Fruit fly (Drosophila melanogaster) whole organism, prepupa: ENCODE measurements around the gene Sh.

Source experiments
- Blimp-1 ChIP-seq: fragments of 200-800 bp; sonication (Bioruptor generic); optimal IDR thresholded peaks from 3 replicates; lab custom pipeline; 2017; ENCODE audit warnings: missing biosample characterization, missing genetic modification characterization, mild to moderate bottlenecking, moderate library complexity, missing genetic modification reagents
- CG10631 ChIP-seq: fragments of 200-800 bp; sonication (Bioruptor generic); optimal IDR thresholded peaks from 2 replicates; lab custom pipeline; 2016; ENCODE audit warnings: missing biosample characterization, missing genetic modification characterization
- CG10669 ChIP-seq: fragments of 200-800 bp; sonication (Bioruptor generic); optimal IDR thresholded peaks from 3 replicates; lab custom pipeline; 2018; ENCODE audit warnings: missing biosample characterization, mild to moderate bottlenecking, missing genetic modification characterization, moderate library complexity
- CG11762 ChIP-seq: fragments of 200-800 bp; sonication (Bioruptor generic); optimal IDR thresholded peaks from 3 replicates; lab custom pipeline; 2016; ENCODE audit warnings: missing biosample characterization, missing genetic modification characterization; ENCODE audit not compliant: insufficient read depth
- CG11902 ChIP-seq: fragments of 200-800 bp; sonication (Bioruptor generic); optimal IDR thresholded peaks from 3 replicates; lab custom pipeline; 2016; ENCODE audit warnings: missing biosample characterization, missing genetic modification characterization
- CG15336 ChIP-seq: fragments of 200-800 bp; sonication (Bioruptor generic); IDR thresholded peaks from 2 replicates; pipeline ENCODE4 v1.3.6; 2022; ENCODE audit warnings: missing biosample characterization, missing genetic modification characterization
- CG1621 ChIP-seq: fragments of 200-800 bp; sonication (Bioruptor generic); optimal IDR thresholded peaks from 3 replicates; lab custom pipeline; 2018; ENCODE audit warnings: missing biosample characterization, mild to moderate bottlenecking, missing genetic modification characterization
- CG3032 ChIP-seq: fragments of 200-800 bp; optimal IDR thresholded peaks from 2 replicates; lab custom pipeline; 2019; ENCODE audit warnings: missing biosample characterization, mild to moderate bottlenecking, missing genetic modification characterization, moderate library complexity
- CG32006 ChIP-seq: fragments of 200-800 bp; sonication (Bioruptor generic); optimal IDR thresholded peaks from 3 replicates; lab custom pipeline; 2017; ENCODE audit warnings: missing biosample characterization, mild to moderate bottlenecking, missing genetic modification characterization
- CG34406 ChIP-seq: fragments of 200-800 bp; sonication (Bioruptor generic); optimal IDR thresholded peaks from 3 replicates; lab custom pipeline; 2016; ENCODE audit warnings: missing biosample characterization, missing genetic modification characterization
- CG4318 ChIP-seq: fragments of 200-800 bp; sonication (Bioruptor generic); optimal IDR thresholded peaks from 3 replicates; lab custom pipeline; 2017; ENCODE audit warnings: missing biosample characterization, mild to moderate bottlenecking, missing genetic modification characterization
- CG6163 ChIP-seq: fragments of 200-800 bp; sonication (Bioruptor generic); IDR thresholded peaks from 3 replicates; pipeline ENCODE4 v1.3.6; 2022; ENCODE audit warnings: missing biosample characterization, missing genetic modification characterization
- CG6276 ChIP-seq: fragments of 200-800 bp; sonication (Bioruptor generic); optimal IDR thresholded peaks from 2 replicates; lab custom pipeline; 2017; ENCODE audit warnings: missing biosample characterization, mild to moderate bottlenecking, missing genetic modification characterization
- CG6808 ChIP-seq: fragments of 200-800 bp; sonication (Bioruptor generic); optimal IDR thresholded peaks from 3 replicates; lab custom pipeline; 2017; ENCODE audit warnings: missing biosample characterization, missing genetic modification characterization, mild to moderate bottlenecking, moderate library complexity, missing genetic modification reagents
- CG6854 ChIP-seq: fragments of 200-800 bp; sonication (Bioruptor generic); optimal IDR thresholded peaks from 2 replicates; lab custom pipeline; 2017; ENCODE audit warnings: missing biosample characterization, mild to moderate bottlenecking, missing genetic modification characterization
- CG8319 ChIP-seq: fragments of 200-800 bp; sonication (Bioruptor generic); optimal IDR thresholded peaks from 3 replicates; lab custom pipeline; 2016; ENCODE audit warnings: missing biosample characterization, missing genetic modification characterization
- Eip75B ChIP-seq: fragments of 200-800 bp; sonication (Bioruptor generic); optimal IDR thresholded peaks from 3 replicates; lab custom pipeline; 2016; ENCODE audit warnings: missing biosample characterization, missing genetic modification characterization
- Eip78C ChIP-seq: fragments of 200-800 bp; sonication (Bioruptor generic); peaks from one replicate; lab custom pipeline; 2016; ENCODE audit warnings: missing biosample characterization, missing genetic modification characterization
- Eip93F ChIP-seq: fragments of 200-800 bp; sonication (Bioruptor generic); optimal IDR thresholded peaks from 2 replicates; lab custom pipeline; 2016; ENCODE audit warnings: missing biosample characterization, mild to moderate bottlenecking, missing genetic modification characterization
- Ets21C ChIP-seq: fragments of 200-800 bp; sonication (Bioruptor generic); optimal IDR thresholded peaks from 3 replicates; lab custom pipeline; 2016; ENCODE audit warnings: missing biosample characterization, missing genetic modification characterization
- Ets96B ChIP-seq: fragments of 200-800 bp; optimal IDR thresholded peaks from 2 replicates; lab custom pipeline; 2019; ENCODE audit warnings: missing biosample characterization, mild to moderate bottlenecking, missing genetic modification characterization, moderate library complexity
- Hr38 ChIP-seq: sonication (Bioruptor generic); optimal IDR thresholded peaks from 2 replicates; lab custom pipeline; 2016; ENCODE audit warnings: missing biosample characterization, missing genetic modification characterization
- Hr39 ChIP-seq: fragments of 200-800 bp; sonication (Bioruptor generic); optimal IDR thresholded peaks from 2 replicates; lab custom pipeline; 2016; ENCODE audit warnings: missing biosample characterization, missing genetic modification characterization
- Met ChIP-seq: fragments of 200-800 bp; sonication (Bioruptor generic); optimal IDR thresholded peaks from 3 replicates; lab custom pipeline; 2016; ENCODE audit warnings: missing biosample characterization, missing genetic modification characterization
- OdsH ChIP-seq: fragments of 200-800 bp; sonication (Bioruptor generic); optimal IDR thresholded peaks from 3 replicates; lab custom pipeline; 2016; ENCODE audit warnings: missing biosample characterization, missing genetic modification characterization
- Smox ChIP-seq: fragments of 200-800 bp; sonication (Bioruptor generic); optimal IDR thresholded peaks from 3 replicates; lab custom pipeline; 2016; ENCODE audit warnings: missing biosample characterization, missing genetic modification characterization
- Sox102F ChIP-seq: fragments of 200-800 bp; sonication (Bioruptor generic); optimal IDR thresholded peaks from 2 replicates; lab custom pipeline; 2016; ENCODE audit warnings: missing biosample characterization, mild to moderate bottlenecking, missing genetic modification characterization
- Sox14 ChIP-seq: fragments of 200-800 bp; sonication (Bioruptor generic); optimal IDR thresholded peaks from 3 replicates; lab custom pipeline; 2016; ENCODE audit warnings: missing biosample characterization, missing genetic modification characterization
- Sox15 ChIP-seq: fragments of 200-800 bp; sonication (Bioruptor generic); optimal IDR thresholded peaks from 3 replicates; lab custom pipeline; 2016; ENCODE audit warnings: missing biosample characterization, missing genetic modification characterization
- achi ChIP-seq: fragments of 200-800 bp; sonication (Bioruptor generic); optimal IDR thresholded peaks from 3 replicates; lab custom pipeline; 2016; ENCODE audit warnings: missing biosample characterization, missing genetic modification characterization
- cyc ChIP-seq: fragments of 200-800 bp; sonication (Bioruptor generic); optimal IDR thresholded peaks from 3 replicates; lab custom pipeline; 2016; ENCODE audit warnings: missing biosample characterization, missing genetic modification characterization
- esn ChIP-seq: fragments of 200-800 bp; sonication (Bioruptor generic); optimal IDR thresholded peaks from 2 replicates; lab custom pipeline; 2016; ENCODE audit warnings: missing biosample characterization, mild to moderate bottlenecking, missing genetic modification characterization, moderate library complexity
- fd59A ChIP-seq: fragments of 200-800 bp; sonication (Bioruptor generic); optimal IDR thresholded peaks from 2 replicates; lab custom pipeline; 2017; ENCODE audit warnings: missing biosample characterization, mild to moderate bottlenecking, missing genetic modification characterization, missing genetic modification reagents
- fd85E ChIP-seq: fragments of 200-800 bp; sonication (Bioruptor generic); optimal IDR thresholded peaks from 3 replicates; lab custom pipeline; 2016; ENCODE audit warnings: missing biosample characterization, missing genetic modification characterization
- fkh ChIP-seq: fragments of 200-800 bp; sonication (Bioruptor generic); optimal IDR thresholded peaks from 3 replicates; lab custom pipeline; 2017; ENCODE audit warnings: missing biosample characterization, mild to moderate bottlenecking, missing genetic modification characterization, moderate library complexity
- salr ChIP-seq, 2 experiments: fragments of 200-800 bp; sonication (Bioruptor generic); optimal IDR thresholded peaks; 3 replicates each; lab custom pipeline; 2016 to 2018; ENCODE audit warnings: missing biosample characterization in 2 of 2, missing genetic modification characterization in 2 of 2, mild to moderate bottlenecking in 1 of 2
- spab ChIP-seq: fragments of 200-800 bp; sonication (Bioruptor generic); optimal IDR thresholded peaks from 2 replicates; lab custom pipeline; 2017; ENCODE audit warnings: missing biosample characterization, mild to moderate bottlenecking, missing genetic modification characterization, missing genetic modification reagents
- ss ChIP-seq, 2 experiments: fragments of 200-800 bp; sonication (Bioruptor generic); optimal IDR thresholded peaks; 2 replicates in 1 of 2; 3 replicates in 1 of 2; lab custom pipeline; 2017 to 2018; ENCODE audit warnings: mild to moderate bottlenecking in 2 of 2, missing biosample characterization in 2 of 2, missing genetic modification characterization in 2 of 2, moderate library complexity in 1 of 2
- svp ChIP-seq: fragments of 200-800 bp; sonication (Bioruptor generic); peaks from one replicate; lab custom pipeline; 2016; ENCODE audit warnings: missing biosample characterization, missing genetic modification characterization
- topi ChIP-seq: fragments of 200-800 bp; sonication (Bioruptor generic); optimal IDR thresholded peaks from 3 replicates; lab custom pipeline; 2016; ENCODE audit warnings: missing biosample characterization, missing genetic modification characterization
- vri ChIP-seq: fragments of 200-800 bp; sonication (Bioruptor generic); optimal IDR thresholded peaks from 3 replicates; lab custom pipeline; 2016; ENCODE audit warnings: missing biosample characterization, mild to moderate bottlenecking, missing genetic modification characterization

The Sh gene

DNA sequence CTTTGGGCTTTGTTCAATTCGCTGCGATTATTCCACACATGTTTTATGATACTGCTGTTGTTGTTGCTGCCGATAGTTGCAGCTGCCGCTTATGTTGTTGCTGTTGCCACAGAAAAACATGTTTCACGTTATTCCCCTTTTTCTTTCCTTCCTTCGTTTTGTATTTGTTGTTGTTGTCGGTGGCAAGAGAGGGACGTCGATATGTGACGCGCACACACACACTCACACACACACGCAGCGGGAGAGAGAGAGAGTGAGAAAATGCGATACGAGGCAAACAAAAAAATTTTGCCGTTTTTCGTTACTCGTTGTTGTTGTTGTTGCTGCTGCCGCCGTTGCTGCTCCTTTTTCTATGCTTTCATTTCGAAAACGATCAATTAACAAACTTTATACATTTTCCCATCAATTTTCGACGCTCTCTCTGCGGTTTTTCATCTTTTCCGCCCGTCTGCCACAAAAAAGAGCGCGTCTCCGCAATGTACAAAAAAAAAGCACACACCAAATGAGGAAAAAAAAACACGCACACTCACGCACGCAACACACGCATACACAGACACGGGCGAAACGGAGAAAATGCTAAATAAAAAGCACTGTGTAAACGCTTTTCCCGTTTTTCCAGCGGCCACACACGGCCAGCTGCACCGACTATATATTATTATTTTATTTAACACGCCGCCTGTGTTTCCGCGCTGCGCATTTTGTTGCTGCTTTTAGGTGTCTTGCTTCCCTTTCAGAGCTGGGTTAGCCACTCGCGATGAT, 176.4 kb downstream of the Sh start (continued):
- TF ChIP-seq CG6276 (GFP tag; lab: Kevin White, UChicago), result peak; percentile 88
- no peak for TF ChIP-seq cyc (GFP tag; lab: Kevin White, UChicago)
- no peak for TF ChIP-seq Sox15 (GFP tag; lab: Kevin White, UChicago)
- TF ChIP-seq achi (GFP tag; lab: Kevin White, UChicago), result peak; percentile 8
- TF ChIP-seq fd85E (GFP tag; lab: Kevin White, UChicago), result no peak
- no peak for TF ChIP-seq Hr38 (GFP tag; lab: Kevin White, UChicago)
- TF ChIP-seq Smox (GFP tag; lab: Kevin White, UChicago), result no peak
- TF ChIP-seq Ets96B (tag; lab: Kevin White, UChicago), result peak; percentile 72
- TF ChIP-seq fd59A (GFP tag; lab: Kevin White, UChicago), result peak; percentile 44
- TF ChIP-seq Eip93F (GFP tag; lab: Kevin White, UChicago), result peak; percentile 16
- no peak for TF ChIP-seq CG8319
- no peak for TF ChIP-seq OdsH (GFP tag; lab: Kevin White, UChicago)
- TF ChIP-seq Ets21C (GFP tag; lab: Kevin White, UChicago), result no peak
- peak; percentile 68 for TF ChIP-seq CG3032 (tag; lab: Kevin White, UChicago)
- no peak for TF ChIP-seq CG11902 (GFP tag; lab: Kevin White, UChicago)
- peak; percentile 68 for TF ChIP-seq CG6854 (GFP tag; lab: Kevin White, UChicago)
- no peak for TF ChIP-seq CG11762
- TF ChIP-seq CG6808 (GFP tag; lab: Kevin White, UChicago), result peak; percentile 89
- TF ChIP-seq fkh (GFP tag; lab: Kevin White, UChicago), result no peak
- TF ChIP-seq CG34406 (GFP tag; lab: Kevin White, UChicago), result peak; percentile 18
- peak; percentile 92 to 93 for TF ChIP-seq ss (GFP tag; optimal IDR thresholded peaks at IDR 0.05; lab: Kevin White, UChicago)
- TF ChIP-seq salr (GFP tag; optimal IDR thresholded peaks at IDR 0.05; lab: Kevin White, UChicago), result peak in 1 of 2 experiments; percentile 85
- peak; percentile 75 for TF ChIP-seq spab (GFP tag; lab: Kevin White, UChicago)
- TF ChIP-seq CG32006 (GFP tag; lab: Kevin White, UChicago), result peak; percentile 70
- TF ChIP-seq CG10669 (GFP tag; lab: Kevin White, UChicago), result peak; percentile 48
- TF ChIP-seq CG1621 (tag; lab: Kevin White, UChicago), result peak; percentile 61
- TF ChIP-seq Hr39 (GFP tag; lab: Kevin White, UChicago), result no peak
- TF ChIP-seq Sox102F (GFP tag; lab: Kevin White, UChicago), result peak; percentile 35
- no peak for TF ChIP-seq Blimp-1 (GFP tag; lab: Kevin White, UChicago)
- peak; percentile 66 for TF ChIP-seq CG6163

DNA sequence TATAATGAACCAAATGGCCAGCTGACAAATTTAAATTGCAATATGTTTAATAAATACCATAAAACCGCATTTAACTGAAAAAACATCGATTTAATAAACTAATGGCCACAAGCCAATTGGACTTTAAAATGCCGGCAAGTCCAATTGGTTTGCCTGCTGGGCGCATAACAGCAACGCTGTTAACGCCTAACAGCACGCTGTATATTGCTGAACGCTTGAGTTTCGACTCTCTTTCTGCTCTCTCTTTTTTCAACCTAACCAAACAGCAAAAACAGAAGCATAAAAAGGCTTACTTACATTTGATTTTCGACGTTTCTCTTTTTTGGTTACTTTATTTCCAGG, 177.0 kb downstream of the Sh start:
- TF ChIP-seq Eip78C, result no peak
- TF ChIP-seq Eip75B, result no peak
- no peak for TF ChIP-seq fd85E (GFP tag; lab: Kevin White, UChicago)
- no peak for TF ChIP-seq CG6808 (GFP tag; lab: Kevin White, UChicago)
- TF ChIP-seq fkh (GFP tag; lab: Kevin White, UChicago), result no peak
- TF ChIP-seq Sox14, result no peak
- no peak for TF ChIP-seq topi
- TF ChIP-seq CG6854 (GFP tag; lab: Kevin White, UChicago), result no peak
- TF ChIP-seq Sox102F (GFP tag; lab: Kevin White, UChicago), result no peak
- TF ChIP-seq CG10669 (GFP tag; lab: Kevin White, UChicago), result no peak
- no peak for TF ChIP-seq CG10631 (GFP tag; lab: Kevin White, UChicago)
- TF ChIP-seq Met (GFP tag; lab: Kevin White, UChicago), result no peak
- no peak for TF ChIP-seq CG32006 (GFP tag; lab: Kevin White, UChicago)

DNA sequence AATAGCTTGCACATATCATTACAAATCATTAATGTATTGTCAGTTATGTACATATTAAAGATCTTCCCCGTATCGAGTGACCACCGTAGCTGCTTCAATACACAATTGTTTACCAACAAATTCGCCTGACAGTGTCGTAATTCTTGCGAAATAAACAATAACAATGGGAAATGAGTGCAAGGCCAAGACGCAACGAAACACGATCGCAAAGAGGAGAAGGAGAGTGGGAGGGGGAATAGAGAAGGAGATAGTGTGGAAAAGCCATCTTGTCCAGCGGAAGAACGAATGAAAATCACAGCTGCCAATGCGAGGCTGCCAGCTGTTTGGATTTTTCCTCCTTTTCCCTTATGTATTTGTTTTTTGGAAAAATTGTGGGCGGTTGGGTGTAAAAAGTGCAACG, 177.8 kb downstream of the Sh start:
- TF ChIP-seq CG1621 (tag; lab: Kevin White, UChicago), result no peak
- TF ChIP-seq achi (GFP tag; lab: Kevin White, UChicago), result no peak
- no peak for TF ChIP-seq CG15336 (GFP tag; lab: Robert Waterston, UW)
- no peak for TF ChIP-seq CG8319
- TF ChIP-seq vri, result peak; percentile 21
- TF ChIP-seq CG10631 (GFP tag; lab: Kevin White, UChicago), result no peak
- peak; percentile 50 for TF ChIP-seq svp (GFP tag; lab: Kevin White, UChicago)
- TF ChIP-seq esn, result no peak
- TF ChIP-seq topi, result no peak
- TF ChIP-seq CG4318 (GFP tag; lab: Kevin White, UChicago), result no peak
